Fruit fly (Drosophila melanogaster) whole organism, embryonic: Measurements from ENCODE around the gene CG13064.

Experiments used
- Adf1 ChIP-seq: fragments of 200-800 bp; sonication (Bioruptor generic); IDR thresholded peaks from 2 replicates; pipeline ENCODE4 v1.3.6; 2022; ENCODE audit warnings: missing biosample characterization, missing genetic modification characterization
- B-H2 ChIP-seq: fragments of 200-800 bp; sonication (Bioruptor generic); optimal IDR thresholded peaks from 2 replicates; lab custom pipeline; 2018; ENCODE audit warnings: missing biosample characterization, mild to moderate bottlenecking, missing genetic modification characterization
- CG10274 ChIP-seq: fragments of 200-800 bp; sonication (Bioruptor generic); optimal IDR thresholded peaks from 3 replicates; lab custom pipeline; 2017; ENCODE audit warnings: missing biosample characterization, mild to moderate bottlenecking, missing genetic modification characterization
- CG11085 ChIP-seq: fragments of 200-800 bp; sonication (Bioruptor generic); IDR thresholded peaks from 2 replicates; pipeline ENCODE4 v1.3.6; 2022; ENCODE audit warnings: missing biosample characterization, missing genetic modification characterization
- CG11398 ChIP-seq: fragments of 200-800 bp; sonication (Bioruptor generic); optimal IDR thresholded peaks from 2 replicates; lab custom pipeline; 2016; ENCODE audit warnings: missing biosample characterization, missing genetic modification characterization
- CG11560 ChIP-seq: fragments of 200-800 bp; sonication (Bioruptor generic); IDR thresholded peaks from 3 replicates; pipeline ENCODE4 v1.3.6; 2022; ENCODE audit warnings: missing biosample characterization, missing genetic modification characterization
- CG12071 ChIP-seq: fragments of 200-800 bp; sonication (Bioruptor generic); optimal IDR thresholded peaks from 3 replicates; lab custom pipeline; 2018; ENCODE audit warnings: missing biosample characterization, mild to moderate bottlenecking, missing genetic modification characterization
- CG12219 ChIP-seq: fragments of 200-800 bp; sonication (Bioruptor generic); optimal IDR thresholded peaks from 3 replicates; lab custom pipeline; 2018; ENCODE audit warnings: missing biosample characterization, mild to moderate bottlenecking, missing genetic modification characterization
- CG13123 ChIP-seq: fragments of 200-800 bp; sonication (Bioruptor generic); optimal IDR thresholded peaks from 2 replicates; lab custom pipeline; 2016; ENCODE audit warnings: missing biosample characterization, missing genetic modification characterization
- CG13624 ChIP-seq: fragments of 200-800 bp; sonication (Bioruptor generic); optimal IDR thresholded peaks from 2 replicates; lab custom pipeline; 2016; ENCODE audit warnings: missing biosample characterization, missing genetic modification characterization
- CG14014 ChIP-seq: fragments of 200-800 bp; sonication (Bioruptor generic); IDR thresholded peaks from 2 replicates; pipeline ENCODE4 v1.3.6; 2022; ENCODE audit warnings: missing biosample characterization, missing genetic modification characterization
- CG14710 ChIP-seq: fragments of 200-800 bp; sonication (Bioruptor generic); optimal IDR thresholded peaks from 3 replicates; lab custom pipeline; 2019; ENCODE audit warnings: missing biosample characterization, mild to moderate bottlenecking, missing genetic modification characterization, moderate library complexity
- CG14860 ChIP-seq: fragments of 200-800 bp; sonication (Bioruptor generic); IDR thresholded peaks from 3 replicates; pipeline ENCODE4 v1.3.6; 2022; ENCODE audit warnings: missing biosample characterization, missing genetic modification characterization; ENCODE audit not compliant: partially characterized antibody
- CG15696 ChIP-seq: fragments of 200-800 bp; sonication (Bioruptor generic); optimal IDR thresholded peaks from 2 replicates; lab custom pipeline; 2019; ENCODE audit warnings: missing biosample characterization, mild to moderate bottlenecking, missing genetic modification characterization, moderate library complexity
- CG1603 ChIP-seq: fragments of 200-800 bp; sonication (Bioruptor generic); optimal IDR thresholded peaks from 2 replicates; lab custom pipeline; 2019; ENCODE audit warnings: missing biosample characterization, mild to moderate bottlenecking, missing genetic modification characterization, moderate library complexity
- CG16779 ChIP-seq: fragments of 200-800 bp; sonication (Bioruptor generic); IDR thresholded peaks from 2 replicates; pipeline ENCODE4 v1.3.6; 2022; ENCODE audit warnings: missing biosample characterization, missing genetic modification characterization
- CG17829 ChIP-seq: fragments of 200-800 bp; optimal IDR thresholded peaks from 2 replicates; lab custom pipeline; 2019; ENCODE audit warnings: missing biosample characterization, mild to moderate bottlenecking, missing genetic modification characterization, moderate library complexity
- CG31365 ChIP-seq: fragments of 200-800 bp; sonication (Bioruptor generic); optimal IDR thresholded peaks from 2 replicates; lab custom pipeline; 2018; ENCODE audit warnings: missing biosample characterization, mild to moderate bottlenecking, missing genetic modification characterization
- CG3838 ChIP-seq: fragments of 200-800 bp; sonication (Bioruptor generic); optimal IDR thresholded peaks from 3 replicates; lab custom pipeline; 2016; ENCODE audit warnings: missing biosample characterization, missing genetic modification characterization
- CG42726 ChIP-seq: fragments of 200-800 bp; sonication (Bioruptor generic); IDR thresholded peaks from 2 replicates; pipeline ENCODE4 v1.3.6; 2022; ENCODE audit warnings: missing biosample characterization, missing genetic modification characterization; ENCODE audit not compliant: partially characterized antibody
- CG5953 ChIP-seq: fragments of 200-800 bp; sonication (Bioruptor generic); IDR thresholded peaks from 2 replicates; pipeline ENCODE4 v1.3.6; 2022; ENCODE audit warnings: missing biosample characterization, missing genetic modification characterization
- CG6765 ChIP-seq: fragments of 200-800 bp; sonication (Bioruptor generic); optimal IDR thresholded peaks from 3 replicates; lab custom pipeline; 2017; ENCODE audit warnings: missing biosample characterization, mild to moderate bottlenecking, missing genetic modification characterization
- CG7839 ChIP-seq: fragments of 200-800 bp; sonication (Bioruptor generic); optimal IDR thresholded peaks from 3 replicates; lab custom pipeline; 2018; ENCODE audit warnings: missing biosample characterization, mild to moderate bottlenecking, missing genetic modification characterization, moderate library complexity
- CG7928 ChIP-seq: fragments of 200-800 bp; sonication (Bioruptor generic); optimal IDR thresholded peaks from 2 replicates; lab custom pipeline; 2017; ENCODE audit warnings: missing biosample characterization, mild to moderate bottlenecking, missing genetic modification characterization
- CG9797 ChIP-seq: fragments of 200-800 bp; sonication (Bioruptor generic); optimal IDR thresholded peaks from 3 replicates; lab custom pipeline; 2018; ENCODE audit warnings: missing biosample characterization, mild to moderate bottlenecking, missing genetic modification characterization
- Dref ChIP-seq: fragments of 200-800 bp; sonication (Bioruptor generic); IDR thresholded peaks from 2 replicates; pipeline ENCODE4 v1.3.6; 2022; ENCODE audit warnings: missing biosample characterization, missing genetic modification characterization
- ERR ChIP-seq: fragments of 200-800 bp; sonication (Bioruptor generic); optimal IDR thresholded peaks from 2 replicates; lab custom pipeline; 2016; ENCODE audit warnings: missing biosample characterization, missing genetic modification characterization
- Hey ChIP-seq: fragments of 200-800 bp; sonication (Bioruptor generic); optimal IDR thresholded peaks from 3 replicates; lab custom pipeline; 2018; ENCODE audit warnings: missing biosample characterization, mild to moderate bottlenecking, missing genetic modification characterization
- HmgD ChIP-seq: fragments of 200-800 bp; sonication (Bioruptor generic); optimal IDR thresholded peaks from 3 replicates; lab custom pipeline; 2016; ENCODE audit warnings: missing biosample characterization, missing genetic modification characterization
- Kr ChIP-seq: fragments of 200-800 bp; sonication (Bioruptor generic); optimal IDR thresholded peaks from 2 replicates; lab custom pipeline; 2017; ENCODE audit warnings: missing biosample characterization, mild to moderate bottlenecking, missing genetic modification characterization
- Myb ChIP-seq: fragments of 200-800 bp; sonication (Bioruptor generic); optimal IDR thresholded peaks from 2 replicates; lab custom pipeline; 2016; ENCODE audit warnings: missing biosample characterization, missing genetic modification characterization
- NFAT ChIP-seq: fragments of 200-800 bp; sonication (Bioruptor generic); IDR thresholded peaks from 2 replicates; pipeline ENCODE4 v1.3.6; 2022; ENCODE audit warnings: missing biosample characterization, missing genetic modification characterization
- Oli ChIP-seq: fragments of 200-800 bp; sonication (Bioruptor generic); optimal IDR thresholded peaks from 2 replicates; lab custom pipeline; 2018; ENCODE audit warnings: missing biosample characterization, mild to moderate bottlenecking, missing genetic modification characterization, moderate library complexity
- Opbp ChIP-seq: fragments of 200-800 bp; sonication (Bioruptor generic); IDR thresholded peaks from 3 replicates; pipeline ENCODE4 v1.3.6; 2022; ENCODE audit warnings: missing biosample characterization, missing genetic modification characterization; ENCODE audit not compliant: partially characterized antibody
- Pdp1 ChIP-seq, 2 experiments: fragments of 200-800 bp; sonication (Bioruptor generic); optimal IDR thresholded peaks; 3 replicates each; lab custom pipeline; 2016; ENCODE audit warnings: missing biosample characterization in 2 of 2, missing genetic modification characterization in 2 of 2, mild to moderate bottlenecking in 1 of 2, moderate library complexity in 1 of 2
- Rfx ChIP-seq: fragments of 200-800 bp; sonication (Bioruptor generic); IDR thresholded peaks from 2 replicates; pipeline ENCODE4 v1.3.6; 2022; ENCODE audit warnings: missing biosample characterization, missing genetic modification characterization
- Sin3A ChIP-seq: fragments of >200 bp; optimal IDR thresholded peaks from 2 replicates; lab custom pipeline; 2018
- Sry-δ ChIP-seq: fragments of 200-800 bp; sonication (Bioruptor generic); optimal IDR thresholded peaks from 2 replicates; lab custom pipeline; 2016; ENCODE audit warnings: missing biosample characterization, missing genetic modification characterization
- Taf1 ChIP-seq: fragments of 200-800 bp; sonication (Bioruptor generic); IDR thresholded peaks from 2 replicates; pipeline ENCODE4 v1.3.6; 2022; ENCODE audit warnings: missing biosample characterization, missing genetic modification characterization
- ato ChIP-seq: fragments of 200-800 bp; sonication (Bioruptor generic); IDR thresholded peaks from 2 replicates; pipeline ENCODE4 v1.3.6; 2022; ENCODE audit warnings: missing biosample characterization, missing genetic modification characterization; ENCODE audit not compliant: partially characterized antibody
- ci ChIP-seq: fragments of 200-800 bp; sonication (Bioruptor generic); IDR thresholded peaks from 3 replicates; pipeline ENCODE4 v1.3.6; 2022; ENCODE audit warnings: missing biosample characterization, missing genetic modification characterization
- gce ChIP-seq: fragments of 200-800 bp; sonication (Bioruptor generic); IDR thresholded peaks from 3 replicates; pipeline ENCODE4 v1.3.6; 2022; ENCODE audit warnings: missing biosample characterization, missing genetic modification characterization
- lbe ChIP-seq: fragments of 200-800 bp; sonication (Bioruptor generic); optimal IDR thresholded peaks from 2 replicates; lab custom pipeline; 2016; ENCODE audit warnings: missing biosample characterization, mild to moderate bottlenecking, missing genetic modification characterization
- oc ChIP-seq: fragments of 200-800 bp; sonication (Bioruptor generic); optimal IDR thresholded peaks from 2 replicates; lab custom pipeline; 2018; ENCODE audit warnings: missing biosample characterization, mild to moderate bottlenecking, missing genetic modification characterization, moderate library complexity
- org-1 ChIP-seq: fragments of 200-800 bp; sonication (Bioruptor generic); optimal IDR thresholded peaks from 2 replicates; lab custom pipeline; 2017; ENCODE audit warnings: missing biosample characterization, missing genetic modification characterization
- pho ChIP-seq: fragments of 200-800 bp; sonication (Bioruptor generic); optimal IDR thresholded peaks from 2 replicates; lab custom pipeline; 2016; ENCODE audit warnings: missing biosample characterization, missing genetic modification characterization
- run ChIP-seq: fragments of 200-800 bp; sonication (Bioruptor generic); optimal IDR thresholded peaks from 3 replicates; lab custom pipeline; 2018; ENCODE audit warnings: missing biosample characterization, mild to moderate bottlenecking, missing genetic modification characterization
- salm ChIP-seq: fragments of 200-800 bp; sonication (Bioruptor generic); optimal IDR thresholded peaks from 2 replicates; lab custom pipeline; 2018; ENCODE audit warnings: missing biosample characterization, mild to moderate bottlenecking, missing genetic modification characterization
- so ChIP-seq: fragments of 200-800 bp; sonication (Bioruptor generic); IDR thresholded peaks from 3 replicates; pipeline ENCODE4 v1.3.6; 2022; ENCODE audit warnings: missing biosample characterization, missing genetic modification characterization
- stc ChIP-seq: fragments of 200-800 bp; sonication (Bioruptor generic); IDR thresholded peaks from 2 replicates; pipeline ENCODE4 v1.3.6; 2022; ENCODE audit warnings: missing biosample characterization, missing genetic modification characterization
- tx ChIP-seq: fragments of 200-800 bp; sonication (Bioruptor generic); optimal IDR thresholded peaks from 2 replicates; lab custom pipeline; 2016; ENCODE audit warnings: missing biosample characterization, missing genetic modification characterization
- zf30C ChIP-seq: fragments of 200-800 bp; sonication (Bioruptor generic); optimal IDR thresholded peaks from 3 replicates; lab custom pipeline; 2018; ENCODE audit warnings: missing biosample characterization, mild to moderate bottlenecking, missing genetic modification characterization

The CG13064 gene

dm6 chr3L:16231857-16232256, 48.3 kb upstream of the CG13064 start, which contains the start of the genes PDCD-5 and MED10 (continued):
- TF ChIP-seq CG42726 = peak; percentile 66; the same call in 1 of the 2 replicates
- TF ChIP-seq CG13123 (GFP tag; lab: Kevin White, UChicago) = no peak
- TF ChIP-seq CG7928 (GFP tag; lab: Kevin White, UChicago) = peak; percentile 97
- TF ChIP-seq so = no peak
- no peak for TF ChIP-seq gce (GFP tag; lab: Robert Waterston, UW)
- no peak for TF ChIP-seq CG11085 (GFP tag; lab: Robert Waterston, UW)
- TF ChIP-seq CG14710 (tag; lab: Kevin White, UChicago) = peak; percentile 83
- TF ChIP-seq CG13624 = peak; percentile 10
- TF ChIP-seq salm (tag; lab: Kevin White, UChicago) = no peak
- TF ChIP-seq Kr = no peak
- TF ChIP-seq CG17829 (tag; lab: Kevin White, UChicago) = peak; percentile 28
- TF ChIP-seq CG14860 (GFP tag; lab: Robert Waterston, UW) = no peak
- no peak for TF ChIP-seq Oli (tag; lab: Kevin White, UChicago)
- peak; percentile 90 for TF ChIP-seq CG11560 (tag; lab: Robert Waterston, UW)
- TF ChIP-seq tx (GFP tag; lab: Kevin White, UChicago) = no peak
- TF ChIP-seq Opbp (GFP tag; lab: Robert Waterston, UW) = peak; percentile 50; the same call in 1 of the 3 replicates
- TF ChIP-seq CG7839 (tag; lab: Kevin White, UChicago) = no peak
- no peak for TF ChIP-seq oc (tag; lab: Kevin White, UChicago)
- TF ChIP-seq CG15696 (tag; lab: Kevin White, UChicago) = no peak
- TF ChIP-seq ci (GFP tag; lab: Robert Waterston, UW) = no peak
- no peak for TF ChIP-seq CG12219 (GFP tag; lab: Kevin White, UChicago)
- no peak for TF ChIP-seq ato (GFP tag; lab: Robert Waterston, UW)
- peak in 1 of 2 experiments; percentile 56 for TF ChIP-seq Pdp1 (GFP tag; optimal IDR thresholded peaks at IDR 0.05; lab: Kevin White, UChicago)
- peak; percentile 57 for TF ChIP-seq Sry-δ (GFP tag; lab: Kevin White, UChicago)
- peak; percentile 77 for TF ChIP-seq CG9797 (GFP tag; lab: Kevin White, UChicago)
- TF ChIP-seq CG1603 = peak; percentile 83
- TF ChIP-seq Dref (GFP tag; lab: Robert Waterston, UW) = peak; percentile 45
- no peak for TF ChIP-seq pho
- TF ChIP-seq zf30C = no peak
- TF ChIP-seq HmgD (GFP tag; lab: Kevin White, UChicago) = peak; percentile 35
- TF ChIP-seq Sin3A (lab: Kevin White, UChicago) = peak; percentile 72
- no peak for TF ChIP-seq stc (GFP tag; lab: Robert Waterston, UW)
- no peak for TF ChIP-seq CG5953 (GFP tag; lab: Robert Waterston, UW)
- TF ChIP-seq CG11398 (GFP tag; lab: Kevin White, UChicago) = no peak
- TF ChIP-seq run (tag; lab: Kevin White, UChicago) = no peak
- TF ChIP-seq Hey = no peak
- peak; percentile 27 for TF ChIP-seq ERR (GFP tag; lab: Kevin White, UChicago)
- TF ChIP-seq CG6765 (GFP tag; lab: Kevin White, UChicago) = no peak
- no peak for TF ChIP-seq NFAT (GFP tag; lab: Robert Waterston, UW)
- no peak for TF ChIP-seq CG16779 (GFP tag; lab: Robert Waterston, UW)
- TF ChIP-seq CG10274 = no peak
- TF ChIP-seq B-H2 (GFP tag; lab: Kevin White, UChicago) = no peak
- TF ChIP-seq Taf1 (GFP tag; lab: Robert Waterston, UW) = no peak
- no peak for TF ChIP-seq CG12071
- no peak for TF ChIP-seq Adf1 (GFP tag; lab: Robert Waterston, UW)
- TF ChIP-seq lbe = no peak
- no peak for TF ChIP-seq CG31365 (tag; lab: Kevin White, UChicago)
- no peak for TF ChIP-seq Rfx (GFP tag; lab: Robert Waterston, UW)
- TF ChIP-seq CG14014 (GFP tag; lab: Robert Waterston, UW) = no peak
- peak; percentile 33 for TF ChIP-seq Myb (GFP tag; lab: Kevin White, UChicago)
- TF ChIP-seq CG3838 (GFP tag; lab: Kevin White, UChicago) = no peak
- TF ChIP-seq org-1 (GFP tag; lab: Kevin White, UChicago) = no peak
